Worm (Caenorhabditis elegans): ENCODE data around the gene F29F11.20.

DNA sequence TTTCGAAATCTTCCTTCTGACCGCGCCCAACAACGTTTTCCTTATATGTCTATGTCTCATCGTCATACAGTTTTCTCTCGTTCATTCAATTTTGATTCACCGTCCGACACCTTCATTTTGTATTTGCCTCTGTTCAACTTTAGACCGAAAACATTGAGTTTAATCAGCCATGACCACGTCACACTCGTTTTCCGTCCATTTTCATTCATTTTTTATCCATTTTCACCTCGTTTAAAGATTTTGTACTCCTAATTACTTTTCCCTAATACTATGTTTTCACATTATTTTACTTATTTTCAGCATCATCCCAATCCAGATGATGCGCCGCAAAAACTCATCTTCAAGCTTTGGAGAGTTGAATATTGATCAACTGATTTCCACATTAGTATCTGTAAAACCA, 14.5 kb downstream of the F29F11.20 start, which contains the start of gene pph-1:
- TF ChIP-seq nhr-23 (tag; optimal IDR thresholded peaks at IDR 0.05) (no peak), ztf-4 (tag; optimal IDR thresholded peaks at IDR 0.05) (no peak), lsy-2 (tag; optimal IDR thresholded peaks at IDR 0.05) (no peak), skn-1 (tag; optimal IDR thresholded peaks at IDR 0.05) (no peak), Y55F3AM.14 (GFP tag; optimal IDR thresholded peaks at IDR 0.05) (no peak), dmd-4 (tag; optimal IDR thresholded peaks at IDR 0.05) (no peak), mdl-1 (tag; optimal IDR thresholded peaks at IDR 0.05) (no peak), ztf-11 (tag; optimal IDR thresholded peaks at IDR 0.05) (no peak), nhr-237 (tag; optimal IDR thresholded peaks at IDR 0.05) (no peak), lin-11 (tag; optimal IDR thresholded peaks at IDR 0.05) (no peak), unc-62 (GFP tag; optimal IDR thresholded peaks at IDR 0.05) (no peak), nhr-10 (tag; optimal IDR thresholded peaks at IDR 0.05) (no peak), peb-1 (tag; optimal IDR thresholded peaks at IDR 0.05) (no peak)
